In genomic region chrIII:3874895-3875294, ce11 we compare ENCODE assay signal across 5 worm cellular contexts.
A peak's percentile ranks its signal among the peaks of the same experiment; 100 is the strongest.
TF ChIP-seq lines count a peak whose summit lies in the region.

No protein-coding gene starts in this region.

TF ChIP-seq in whole organism, L1 larva, 84 proteins besides CTCF, POLR2A, EP300 and RAD21:
- TF ChIP-seq elt-2 (tag; optimal IDR thresholded peaks at IDR 0.05; lab: Kevin White, UChicago) (peak; percentile 8), nhr-85 (tag; lab: Kevin White, UChicago) (no peak), C34B4.2 (tag; optimal IDR thresholded peaks at IDR 0.05; lab: Kevin White, UChicago) (no peak), lin-35 (GFP tag; optimal IDR thresholded peaks at IDR 0.05; lab: Kevin White, UChicago) (peak in 1 of 2 experiments; percentile 34)

TF ChIP-seq in whole organism, L2 larva, 48 proteins besides CTCF, POLR2A, EP300 and RAD21:
- TF ChIP-seq nhr-11 (tag; optimal IDR thresholded peaks at IDR 0.05; lab: Kevin White, UChicago), result no peak
- TF ChIP-seq sma-9 (GFP tag; optimal IDR thresholded peaks at IDR 0.05; lab: Kevin White, UChicago), result peak; percentile 33
- no peak for TF ChIP-seq sma-9 (tag; optimal IDR thresholded peaks at IDR 0.05; lab: Kevin White, UChicago)
- TF ChIP-seq sem-4 (tag; optimal IDR thresholded peaks at IDR 0.05; lab: Kevin White, UChicago), result no peak
- TF ChIP-seq crh-2 (tag; optimal IDR thresholded peaks at IDR 0.05; lab: Kevin White, UChicago), result peak; percentile 79
- TF ChIP-seq fos-1 (tag; optimal IDR thresholded peaks at IDR 0.05; lab: Kevin White, UChicago), result no peak
- no peak for TF ChIP-seq nhr-77 (tag; optimal IDR thresholded peaks at IDR 0.05; lab: Kevin White, UChicago)

TF ChIP-seq in whole organism, L3 larva, 47 proteins besides CTCF, POLR2A, EP300 and RAD21:
- TF ChIP-seq eor-1 (tag; optimal IDR thresholded peaks at IDR 0.05; lab: Kevin White, UChicago) (no peak), daf-12 (tag; optimal IDR thresholded peaks at IDR 0.05; lab: Kevin White, UChicago) (no peak), fos-1 (tag; optimal IDR thresholded peaks at IDR 0.05; lab: Kevin White, UChicago) (no peak), elt-1 (tag; optimal IDR thresholded peaks at IDR 0.05; lab: Kevin White, UChicago) (no peak), sea-2 (GFP tag; optimal IDR thresholded peaks at IDR 0.05; lab: Kevin White, UChicago) (no peak), ZK546.5 (tag; optimal IDR thresholded peaks at IDR 0.05; lab: Kevin White, UChicago) (no peak), egl-27 (tag; optimal IDR thresholded peaks at IDR 0.05; lab: Kevin White, UChicago) (no peak), fkh-2 (tag; optimal IDR thresholded peaks at IDR 0.05; lab: Kevin White, UChicago) (no peak), nhr-237 (tag; optimal IDR thresholded peaks at IDR 0.05; lab: Kevin White, UChicago) (no peak), tbx-2 (tag; optimal IDR thresholded peaks at IDR 0.05; lab: Kevin White, UChicago) (no peak), nhr-23 (tag; optimal IDR thresholded peaks at IDR 0.05; lab: Kevin White, UChicago) (no peak), egl-5 (tag; optimal IDR thresholded peaks at IDR 0.05; lab: Kevin White, UChicago) (no peak), pha-4 (tag; optimal IDR thresholded peaks at IDR 0.05; lab: Kevin White, UChicago) (peak; percentile 34), ceh-16 (tag; optimal IDR thresholded peaks at IDR 0.05; lab: Kevin White, UChicago) (no peak), ceh-9 (tag; optimal IDR thresholded peaks at IDR 0.05; lab: Kevin White, UChicago) (no peak), elt-2 (tag; optimal IDR thresholded peaks at IDR 0.05; lab: Kevin White, UChicago) (peak; percentile 45), fkh-10 (GFP tag; optimal IDR thresholded peaks at IDR 0.05; lab: Kevin White, UChicago) (no peak)

TF ChIP-seq in whole organism, L4 larva, 104 proteins besides CTCF, POLR2A, EP300 and RAD21 (continues in another document):
- TF ChIP-seq dmd-6 (GFP tag; IDR thresholded peaks at IDR 0.05; lab: Robert Waterston, UW) (peak; percentile 74), nhr-11 (tag; optimal IDR thresholded peaks at IDR 0.05; lab: Kevin White, UChicago) (no peak), F44E2.7 (GFP tag; IDR thresholded peaks at IDR 0.05; lab: Robert Waterston, UW) (no peak), T20F7.1 (GFP tag; optimal IDR thresholded peaks at IDR 0.05; lab: Kevin White, UChicago) (no peak), ceh-82 (tag; optimal IDR thresholded peaks at IDR 0.05; lab: Kevin White, UChicago) (no peak), hlh-30 (tag; optimal IDR thresholded peaks at IDR 0.05; lab: Kevin White, UChicago; ENCODE audit: insufficient read depth) (peak; percentile 30), daf-8 (GFP tag; IDR thresholded peaks at IDR 0.05; lab: Robert Waterston, UW) (no peak), tra-1 (GFP tag; IDR thresholded peaks at IDR 0.05; lab: Robert Waterston, UW) (no peak), nhr-28 (tag; optimal IDR thresholded peaks at IDR 0.05; lab: Kevin White, UChicago) (peak; percentile 67), lsy-2 (tag; optimal IDR thresholded peaks at IDR 0.05; lab: Kevin White, UChicago) (no peak), Y48G9A.11 (GFP tag; IDR thresholded peaks at IDR 0.05; lab: Robert Waterston, UW) (no peak), nhr-111 (GFP tag; optimal IDR thresholded peaks at IDR 0.05; lab: Kevin White, UChicago) (no peak), lin-15B (tag; optimal IDR thresholded peaks at IDR 0.05; lab: Kevin White, UChicago) (no peak), daf-12 (tag; optimal IDR thresholded peaks at IDR 0.05; lab: Kevin White, UChicago) (no peak), F37D6.2 (tag; optimal IDR thresholded peaks at IDR 0.05; lab: Kevin White, UChicago) (no peak), fkh-10 (GFP tag; optimal IDR thresholded peaks at IDR 0.05; lab: Kevin White, UChicago) (no peak), aha-1 (tag; lab: Kevin White, UChicago) (no peak), zip-11 (GFP tag; IDR thresholded peaks at IDR 0.05; lab: Robert Waterston, UW) (no peak), dve-1 (tag; optimal IDR thresholded peaks at IDR 0.05; lab: Kevin White, UChicago; ENCODE audit: insufficient read depth) (peak; percentile 47), daf-16 (GFP tag; optimal IDR thresholded peaks at IDR 0.05; lab: Kevin White, UChicago) (no peak), daf-16 (tag; optimal IDR thresholded peaks at IDR 0.05; lab: Kevin White, UChicago) (peak; percentile 17), hif-1 (tag; optimal IDR thresholded peaks at IDR 0.05; lab: Kevin White, UChicago) (peak in 1 of 2 experiments; percentile 93), ZK337.2 (GFP tag; IDR thresholded peaks at IDR 0.05; lab: Robert Waterston, UW) (no peak), R02D3.7 (tag; optimal IDR thresholded peaks at IDR 0.05; lab: Kevin White, UChicago) (no peak), lin-29 (GFP tag; IDR thresholded peaks at IDR 0.05; lab: Robert Waterston, UW) (no peak), hlh-11 (tag; optimal IDR thresholded peaks at IDR 0.05; lab: Kevin White, UChicago) (peak; percentile 35), lin-13 (GFP tag; optimal IDR thresholded peaks at IDR 0.05; lab: Kevin White, UChicago) (no peak), sdz-12 (GFP tag; optimal IDR thresholded peaks at IDR 0.05; lab: Kevin White, UChicago) (no peak), nhr-41 (GFP tag; IDR thresholded peaks at IDR 0.05; lab: Robert Waterston, UW) (no peak), mep-1 (tag; optimal IDR thresholded peaks at IDR 0.05; lab: Kevin White, UChicago) (no peak), nhr-102 (tag; optimal IDR thresholded peaks at IDR 0.05; lab: Kevin White, UChicago) (no peak), Y105C5A.15 (GFP tag; IDR thresholded peaks at IDR 0.05; lab: Robert Waterston, UW) (no peak), zfp-3 (GFP tag; conservative IDR thresholded peaks at IDR 0.05; lab: Robert Waterston, UW) (0 out of 2 replicates have a peak, but pooled peaks have one; percentile 14), nhr-237 (tag; optimal IDR thresholded peaks at IDR 0.05; lab: Kevin White, UChicago) (no peak), rbr-2 (tag; optimal IDR thresholded peaks at IDR 0.05; lab: Kevin White, UChicago) (no peak), D1046.2 (GFP tag; IDR thresholded peaks at IDR 0.05; lab: Robert Waterston, UW) (no peak)

TF ChIP-seq in whole organism, young adult, 124 proteins besides CTCF, POLR2A, EP300 and RAD21:
- TF ChIP-seq nhr-80 (tag; optimal IDR thresholded peaks at IDR 0.05; lab: Kevin White, UChicago), result peak; percentile 40
- TF ChIP-seq nhr-90 (tag; optimal IDR thresholded peaks at IDR 0.05; lab: Kevin White, UChicago), result no peak
- TF ChIP-seq sdz-38 (tag; optimal IDR thresholded peaks at IDR 0.05; lab: Kevin White, UChicago), result no peak
- no peak for TF ChIP-seq lir-1 (GFP tag; conservative IDR thresholded peaks at IDR 0.05; lab: Robert Waterston, UW)
- no peak for TF ChIP-seq hsf-1 (GFP tag; IDR thresholded peaks at IDR 0.05; lab: Robert Waterston, UW)
- TF ChIP-seq egl-44 (GFP tag; IDR thresholded peaks at IDR 0.05; lab: Robert Waterston, UW), result 0 out of 2 replicates have a peak, but pooled peaks have one; percentile 14
- peak; percentile 47 to 82 for TF ChIP-seq let-607 (tag; optimal IDR thresholded peaks at IDR 0.05; lab: Kevin White, UChicago)
- TF ChIP-seq Y53G8AR.9 (GFP tag; conservative IDR thresholded peaks at IDR 0.05; lab: Robert Waterston, UW), result 0 out of 2 replicates have a peak, but pooled peaks have one; percentile 26
- no peak for TF ChIP-seq snpc-4 (GFP tag; optimal IDR thresholded peaks at IDR 0.05; lab: Kevin White, UChicago)
- TF ChIP-seq snpc-4 (tag; optimal IDR thresholded peaks at IDR 0.05; lab: Kevin White, UChicago), result no peak
- no peak for TF ChIP-seq F10E7.11 (tag; optimal IDR thresholded peaks at IDR 0.05; lab: Kevin White, UChicago)
- no peak for TF ChIP-seq dpff-1 (tag; optimal IDR thresholded peaks at IDR 0.05; lab: Kevin White, UChicago)
- no peak for TF ChIP-seq hmg-1.2 (GFP tag; IDR thresholded peaks at IDR 0.05; lab: Robert Waterston, UW)
- TF ChIP-seq nfya-2 (GFP tag; IDR thresholded peaks at IDR 0.05; lab: Robert Waterston, UW), result no peak
- TF ChIP-seq zfh-2 (GFP tag; conservative IDR thresholded peaks at IDR 0.05; lab: Robert Waterston, UW), result no peak
TF ChIP-seq in whole organism, young adult: peak in this region for 4.
